Worm (Caenorhabditis elegans) whole organism, midembryonic: ENCODE results near the gene F49H6.15.

Experiments used
- klf-2 ChIP-seq: fragments of 200-800 bp; sonication (Bioruptor generic); conservative IDR thresholded peaks from 2 replicates; pipeline ENCODE4 v1.3.6; 2022; ENCODE audit warnings: missing genetic modification reagents, missing genetic modification characterization, missing compliant biosample characterization
- ztf-23 ChIP-seq: fragments of 200-800 bp; sonication (Bioruptor generic); IDR thresholded peaks from 2 replicates; pipeline ENCODE4 v1.3.6; 2022; ENCODE audit warnings: missing genetic modification reagents, missing genetic modification characterization, missing compliant biosample characterization

DNA sequence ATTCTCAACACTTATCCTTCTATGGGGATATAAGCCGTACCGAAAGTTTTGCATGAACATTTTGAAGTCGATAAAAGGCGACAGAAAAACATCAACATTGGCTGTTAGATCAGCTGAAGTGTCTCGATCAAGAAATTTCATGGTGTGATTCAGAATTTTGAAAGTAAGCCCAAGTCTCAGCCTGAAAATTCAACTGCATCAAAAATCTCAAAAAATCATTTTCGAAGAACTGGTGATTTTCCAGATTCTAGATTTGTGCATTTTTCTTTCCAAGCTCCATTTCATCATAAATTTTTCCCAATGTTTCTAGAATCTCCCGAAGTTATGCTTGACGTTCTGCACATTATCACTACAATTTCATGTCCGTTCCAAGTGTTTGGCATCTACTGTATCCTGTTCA, 38.5 kb upstream of the F49H6.15 start, which contains the start of gene srh-255:
- no peak for TF ChIP-seq ztf-23 (GFP tag; lab: Robert Waterston, UW)
- no peak for TF ChIP-seq klf-2 (GFP tag; lab: Robert Waterston, UW)
